Worm (Caenorhabditis elegans) whole organism, young adult: ENCODE data around the gene abu-13.
"Not testable (repeated sequence)": the region's sequence is repeated elsewhere in the genome, so short reads cannot be mapped to it uniquely, and the experiment has no call there.

Source experiments
- madf-3 ChIP-seq: fragments of 200-800 bp; sonication (Bioruptor generic); IDR thresholded peaks from 2 replicates; pipeline ENCODE4 v1.3.6; 2022; ENCODE audit warnings: missing genetic modification reagents, missing genetic modification characterization, missing compliant biosample characterization
- ztf-22 ChIP-seq: fragments of 200-800 bp; sonication (Bioruptor generic); optimal IDR thresholded peaks from 2 replicates; lab custom pipeline; 2018; ENCODE audit warnings: mild to moderate bottlenecking, missing genetic modification characterization, moderate library complexity, missing compliant biosample characterization

DNA sequence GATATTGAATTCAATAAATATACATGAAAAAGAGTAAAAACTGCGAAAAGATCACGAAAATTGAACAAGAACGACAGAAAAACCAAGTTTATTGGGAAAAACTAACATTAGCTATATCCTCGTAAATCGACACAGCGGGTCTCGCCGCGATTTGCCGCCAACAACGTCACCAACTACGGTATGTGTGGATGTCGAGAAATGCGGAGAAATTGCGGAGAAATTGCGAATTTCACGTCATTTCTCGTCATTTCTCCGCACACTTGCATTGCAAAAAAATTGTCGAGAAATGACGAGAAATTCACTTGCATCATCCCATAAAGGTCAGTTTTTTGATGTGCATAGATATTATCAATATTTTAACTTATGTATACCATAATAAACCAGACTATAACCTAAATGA is 39.4 kb upstream of the abu-13 start:
- TF ChIP-seq ztf-22, madf-3: not testable (repeated sequence)
